Worm (Caenorhabditis elegans) whole organism, L1 larva: Measurements from ENCODE around the gene msrp-6.

Experiments
- ceh-82 ChIP-seq, 3 experiments: fragments of 150-350 bp in 1 of 3; sonication (generic microtip) in 2 of 3; optimal IDR thresholded peaks; 2 replicates each; lab custom pipeline; 2014 to 2017; ENCODE audit warnings: missing biosample characterization in 3 of 3, missing genetic modification characterization in 3 of 3
- fos-1 ChIP-seq: fragments of 150-350 bp; optimal IDR thresholded peaks from 2 replicates; lab custom pipeline; 2014; ENCODE audit warnings: missing biosample characterization, missing genetic modification characterization
- lin-35 ChIP-seq, 2 experiments: fragments of 150-350 bp; optimal IDR thresholded peaks; 2 replicates each; lab custom pipeline; 2014; ENCODE audit warnings: missing biosample characterization in 2 of 2, missing genetic modification characterization in 2 of 2, missing genetic modification reagents in 2 of 2
- mab-9 ChIP-seq: fragments of 200-800 bp; sonication (Bioruptor generic); IDR thresholded peaks from 2 replicates; pipeline ENCODE4 v1.3.6; 2022; ENCODE audit warnings: missing genetic modification reagents, missing genetic modification characterization, missing compliant biosample characterization
- mdl-1 ChIP-seq, 2 experiments: fragments of 150-350 bp; optimal IDR thresholded peaks; 2 replicates each; lab custom pipeline; 2014 to 2017; ENCODE audit warnings: missing biosample characterization in 2 of 2, missing genetic modification characterization in 2 of 2, inconsistent platforms in 1 of 2
- unc-62 ChIP-seq: fragments of 150-350 bp; optimal IDR thresholded peaks from 2 replicates; lab custom pipeline; 2014; ENCODE audit warnings: missing biosample characterization, missing genetic modification reagents, missing genetic modification characterization

DNA sequence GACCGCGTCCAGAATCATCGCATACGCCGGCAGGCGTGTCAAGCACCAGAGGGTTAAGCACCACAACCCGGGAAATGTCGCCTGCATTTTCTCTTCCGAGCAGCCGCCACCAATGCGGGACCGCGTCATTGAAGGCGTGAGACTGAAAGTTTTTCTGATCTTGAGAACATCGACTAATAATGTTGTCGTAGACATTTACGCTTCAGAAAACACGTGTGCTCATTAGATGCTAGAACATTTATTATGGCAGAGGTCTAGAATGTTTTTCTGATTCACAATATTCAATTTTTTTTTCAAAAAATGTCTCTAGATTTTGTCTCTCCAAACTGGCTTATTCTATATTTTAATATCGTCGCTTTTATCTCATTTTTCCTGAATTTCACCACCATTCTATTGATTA is 37.4 kb downstream of the msrp-6 start, which contains the start of gene sri-47:
- TF ChIP-seq unc-62 (no peak), lin-35 (GFP tag; optimal IDR thresholded peaks at IDR 0.05; lab: Kevin White, UChicago) (no peak), mdl-1 (tag; optimal IDR thresholded peaks at IDR 0.05; lab: Kevin White, UChicago) (no peak), mab-9 (GFP tag; lab: Robert Waterston, UW) (no peak), ceh-82 (tag; optimal IDR thresholded peaks at IDR 0.05; lab: Kevin White, UChicago) (no peak), fos-1 (tag; lab: Kevin White, UChicago) (no peak)
